Worm (Caenorhabditis elegans) whole organism, L2 larva: ENCODE measurements around the gene C42D4.3.

Source experiments
- C34F6.9 ChIP-seq: fragments of 150-350 bp; optimal IDR thresholded peaks from 2 replicates; lab custom pipeline; 2014; ENCODE audit warnings: missing biosample characterization, missing genetic modification characterization
- R02D3.7 ChIP-seq: fragments of 150-350 bp; optimal IDR thresholded peaks from 2 replicates; lab custom pipeline; 2014; ENCODE audit warnings: missing biosample characterization, missing genetic modification characterization
- Y55F3AM.14 ChIP-seq: fragments of 200-800 bp; sonication (Bioruptor generic); optimal IDR thresholded peaks from 2 replicates; lab custom pipeline; 2018; ENCODE audit warnings: mild to moderate bottlenecking, missing genetic modification characterization, missing compliant biosample characterization
- alr-1 ChIP-seq: fragments of 150-350 bp; optimal IDR thresholded peaks from 2 replicates; lab custom pipeline; 2014; ENCODE audit warnings: missing biosample characterization, missing genetic modification characterization
- aly-2 ChIP-seq: fragments of 150-350 bp; optimal IDR thresholded peaks from 2 replicates; lab custom pipeline; 2014; ENCODE audit warnings: missing biosample characterization, missing genetic modification characterization
- blmp-1 ChIP-seq: sonication (generic microtip); optimal IDR thresholded peaks from 2 replicates; lab custom pipeline; 2017; ENCODE audit warnings: missing genetic modification characterization, mild to moderate bottlenecking, missing compliant biosample characterization, antibody characterized with exemption, moderate library complexity; ENCODE audit not compliant: insufficient read depth
- ceh-82 ChIP-seq: fragments of 150-350 bp; optimal IDR thresholded peaks from 2 replicates; lab custom pipeline; 2014; ENCODE audit warnings: missing biosample characterization, missing genetic modification characterization
- crh-2 ChIP-seq: sonication (generic microtip); optimal IDR thresholded peaks from 2 replicates; lab custom pipeline; 2017; ENCODE audit warnings: missing biosample characterization, missing genetic modification characterization
- egl-27 ChIP-seq: sonication (generic microtip); optimal IDR thresholded peaks from 3 replicates; lab custom pipeline; 2017; ENCODE audit warnings: missing biosample characterization, missing genetic modification reagents, missing genetic modification characterization
- elt-1 ChIP-seq: fragments of 150-350 bp; optimal IDR thresholded peaks from 2 replicates; lab custom pipeline; 2014; ENCODE audit warnings: missing biosample characterization, missing genetic modification characterization
- fos-1 ChIP-seq: fragments of 150-350 bp; optimal IDR thresholded peaks from 2 replicates; lab custom pipeline; 2014; ENCODE audit warnings: missing biosample characterization, missing genetic modification characterization
- gmeb-1 ChIP-seq: fragments of 150-350 bp; optimal IDR thresholded peaks from 2 replicates; lab custom pipeline; 2014; ENCODE audit warnings: missing biosample characterization, missing genetic modification characterization
- lin-13 ChIP-seq: fragments of 150-350 bp; optimal IDR thresholded peaks from 2 replicates; lab custom pipeline; 2014; ENCODE audit warnings: missing biosample characterization, missing genetic modification reagents, missing genetic modification characterization
- lin-39 ChIP-seq: fragments of 150-350 bp; optimal IDR thresholded peaks from 2 replicates; lab custom pipeline; 2014; ENCODE audit warnings: missing biosample characterization, missing genetic modification reagents, missing genetic modification characterization
- lsy-2 ChIP-seq, 2 experiments: fragments of 150-350 bp in 1 of 2; sonication (generic microtip) in 1 of 2; optimal IDR thresholded peaks; 2 replicates each; lab custom pipeline; 2014 to 2017; ENCODE audit warnings: missing biosample characterization in 2 of 2, missing genetic modification characterization in 2 of 2
- mab-5 ChIP-seq: fragments of 150-350 bp; optimal IDR thresholded peaks from 2 replicates; lab custom pipeline; 2014; ENCODE audit warnings: missing biosample characterization, missing genetic modification characterization
- nhr-10 ChIP-seq: sonication (generic microtip); optimal IDR thresholded peaks from 2 replicates; lab custom pipeline; 2017; ENCODE audit warnings: missing biosample characterization, missing genetic modification characterization
- nhr-11 ChIP-seq: fragments of 150-350 bp; optimal IDR thresholded peaks from 2 replicates; lab custom pipeline; 2014; ENCODE audit warnings: missing biosample characterization, missing genetic modification characterization
- nhr-12 ChIP-seq: fragments of 150-350 bp; optimal IDR thresholded peaks from 2 replicates; lab custom pipeline; 2014; ENCODE audit warnings: missing biosample characterization, missing genetic modification characterization
- nhr-129 ChIP-seq: fragments of 150-350 bp; optimal IDR thresholded peaks from 2 replicates; lab custom pipeline; 2014; ENCODE audit warnings: missing biosample characterization, missing genetic modification characterization
- nhr-21 ChIP-seq: fragments of 150-350 bp; optimal IDR thresholded peaks from 2 replicates; lab custom pipeline; 2014; ENCODE audit warnings: missing biosample characterization, missing genetic modification characterization
- nhr-23 ChIP-seq: fragments of 150-350 bp; optimal IDR thresholded peaks from 2 replicates; lab custom pipeline; 2014; ENCODE audit warnings: missing biosample characterization, missing genetic modification reagents, missing genetic modification characterization
- nhr-25 ChIP-seq: fragments of 150-350 bp; sonication (generic microtip); optimal IDR thresholded peaks from 3 replicates; lab custom pipeline; 2014; ENCODE audit warnings: missing biosample characterization, missing genetic modification characterization
- nhr-6 ChIP-seq: fragments of 150-350 bp; optimal IDR thresholded peaks from 2 replicates; lab custom pipeline; 2014; ENCODE audit warnings: missing biosample characterization, missing genetic modification characterization
- sem-4 ChIP-seq: fragments of 150-350 bp; optimal IDR thresholded peaks from 2 replicates; lab custom pipeline; 2014; ENCODE audit warnings: missing biosample characterization, missing genetic modification reagents, missing genetic modification characterization
- sma-3 ChIP-seq: sonication (generic microtip); optimal IDR thresholded peaks from 2 replicates; lab custom pipeline; 2016; ENCODE audit warnings: missing genetic modification reagents, missing genetic modification characterization, missing compliant biosample characterization
- sma-9 ChIP-seq, 2 experiments: fragments of 150-350 bp in 1 of 2; sonication (generic microtip) in 1 of 2; optimal IDR thresholded peaks; 2 replicates each; lab custom pipeline; 2014 to 2016; ENCODE audit warnings: missing genetic modification characterization in 2 of 2, mild to moderate bottlenecking in 1 of 2, missing biosample characterization in 1 of 2, missing compliant biosample characterization in 1 of 2, missing genetic modification reagents in 1 of 2, moderate library complexity in 1 of 2
- snpc-4 ChIP-seq: fragments of 150-350 bp; optimal IDR thresholded peaks from 2 replicates; lab custom pipeline; 2014; ENCODE audit warnings: missing biosample characterization, missing genetic modification characterization
- unc-62 ChIP-seq: fragments of 150-350 bp; optimal IDR thresholded peaks from 2 replicates; lab custom pipeline; 2014; ENCODE audit warnings: missing biosample characterization, missing genetic modification reagents, missing genetic modification characterization
- ztf-1 ChIP-seq: fragments of 200-800 bp; sonication (Bioruptor generic); conservative IDR thresholded peaks from 2 replicates; pipeline ENCODE4 v1.3.6; 2022; ENCODE audit warnings: missing genetic modification characterization, missing compliant biosample characterization
- ztf-4 ChIP-seq: fragments of 150-350 bp; optimal IDR thresholded peaks from 2 replicates; lab custom pipeline; 2014; ENCODE audit warnings: missing biosample characterization, missing genetic modification characterization

Gene C42D4.3

ce11 chrIV:7178942-7179341 is at the start of gene C42D4.3:
Gene C42D4.3, plus strand, starts transcription at chrIV:7179239.
- TF ChIP-seq blmp-1 (tag; lab: Kevin White, UChicago) = no peak
- TF ChIP-seq nhr-6 (tag; lab: Kevin White, UChicago) = no peak
- TF ChIP-seq nhr-25 = peak; percentile 86
- TF ChIP-seq mab-5 (tag; lab: Kevin White, UChicago) = no peak
- peak; percentile 52 for TF ChIP-seq fos-1 (tag; lab: Kevin White, UChicago)

- TF ChIP-seq lsy-2 (tag; optimal IDR thresholded peaks at IDR 0.05; lab: Kevin White, UChicago) (peak in 1 of 2 experiments; percentile 23), R02D3.7 (tag; lab: Kevin White, UChicago) (no peak), nhr-21 (tag; lab: Kevin White, UChicago) (peak; percentile 53), egl-27 (tag; lab: Kevin White, UChicago) (no peak), blmp-1 (tag; lab: Kevin White, UChicago) (peak; percentile 43), sma-3 (GFP tag; lab: Kevin White, UChicago) (peak; percentile 74), nhr-12 (tag; lab: Kevin White, UChicago) (no peak), C34F6.9 (tag; lab: Kevin White, UChicago) (no peak), nhr-25 (peak; percentile 72), fos-1 (tag; lab: Kevin White, UChicago) (no peak), nhr-129 (tag; lab: Kevin White, UChicago) (peak; percentile 37), sma-9 (GFP tag; optimal IDR thresholded peaks at IDR 0.05; lab: Kevin White, UChicago) (peak; percentile 44), sma-9 (tag; optimal IDR thresholded peaks at IDR 0.05; lab: Kevin White, UChicago) (no peak), crh-2 (no peak), ztf-4 (tag; lab: Kevin White, UChicago) (no peak)
- TF ChIP-seq, all 48 proteins: peak for 7
Measured at ce11 chrIV:7131780-7132179, 47.3 kb upstream of the C42D4.3 start, which contains the start of gene grsp-3. Gene grsp-3, minus strand, starts transcription at chrIV:7131928.

- peak; percentile 9 for TF ChIP-seq gmeb-1 (tag; lab: Kevin White, UChicago)
- peak in 1 of 2 experiments; percentile 52 for TF ChIP-seq lsy-2 (tag; optimal IDR thresholded peaks at IDR 0.05; lab: Kevin White, UChicago)
- TF ChIP-seq blmp-1 (tag; lab: Kevin White, UChicago) = no peak
- no peak for TF ChIP-seq Y55F3AM.14 (GFP tag; lab: Kevin White, UChicago)
- peak; percentile 33 for TF ChIP-seq C34F6.9 (tag; lab: Kevin White, UChicago)
- peak; percentile 37 for TF ChIP-seq sma-3 (GFP tag; lab: Kevin White, UChicago)
- TF ChIP-seq, all 48 proteins: peak for 4
Measured at ce11 chrIV:7133140-7133539, 45.9 kb upstream of the C42D4.3 start, which contains the start of gene cyn-12. Gene cyn-12, minus strand, starts transcription at chrIV:7133217.

ce11 chrIV:7133983-7134382 is 45.1 kb upstream of the C42D4.3 start, which contains the start of gene mutd-1:
Gene mutd-1, minus strand, starts transcription at chrIV:7134083.
- TF ChIP-seq snpc-4 (tag; lab: Kevin White, UChicago) = no peak
- TF ChIP-seq nhr-12 (tag; lab: Kevin White, UChicago) = no peak
- no peak for TF ChIP-seq Y55F3AM.14 (GFP tag; lab: Kevin White, UChicago)
- TF ChIP-seq lin-13 (GFP tag; lab: Kevin White, UChicago) = no peak
- no peak for TF ChIP-seq R02D3.7 (tag; lab: Kevin White, UChicago)
- no peak for TF ChIP-seq blmp-1 (tag; lab: Kevin White, UChicago)
- no peak for TF ChIP-seq nhr-6 (tag; lab: Kevin White, UChicago)
- TF ChIP-seq sem-4 = no peak
- no peak for TF ChIP-seq unc-62 (GFP tag; lab: Kevin White, UChicago)
- no peak for TF ChIP-seq nhr-21 (tag; lab: Kevin White, UChicago)

- TF ChIP-seq nhr-23 (tag; lab: Kevin White, UChicago) (no peak), ztf-1 (GFP tag; lab: Robert Waterston, UW) (no peak), sem-4 (no peak), R02D3.7 (tag; lab: Kevin White, UChicago) (no peak), alr-1 (no peak), nhr-11 (no peak), snpc-4 (tag; lab: Kevin White, UChicago) (no peak), gmeb-1 (tag; lab: Kevin White, UChicago) (no peak), elt-1 (tag; lab: Kevin White, UChicago) (no peak), nhr-10 (tag; lab: Kevin White, UChicago) (no peak), ztf-4 (tag; lab: Kevin White, UChicago) (no peak), aly-2 (tag; lab: Kevin White, UChicago) (no peak), mab-5 (tag; lab: Kevin White, UChicago) (no peak), unc-62 (GFP tag; lab: Kevin White, UChicago) (no peak), lin-39 (tag; lab: Kevin White, UChicago) (no peak), egl-27 (tag; lab: Kevin White, UChicago) (no peak), ceh-82 (tag; lab: Kevin White, UChicago) (no peak)
Measured at ce11 chrIV:7139143-7139542, 39.9 kb upstream of the C42D4.3 start.
